Fruit fly (Drosophila melanogaster): ENCODE results near the gene Pkc98E.

Gene Pkc98E

DNA sequence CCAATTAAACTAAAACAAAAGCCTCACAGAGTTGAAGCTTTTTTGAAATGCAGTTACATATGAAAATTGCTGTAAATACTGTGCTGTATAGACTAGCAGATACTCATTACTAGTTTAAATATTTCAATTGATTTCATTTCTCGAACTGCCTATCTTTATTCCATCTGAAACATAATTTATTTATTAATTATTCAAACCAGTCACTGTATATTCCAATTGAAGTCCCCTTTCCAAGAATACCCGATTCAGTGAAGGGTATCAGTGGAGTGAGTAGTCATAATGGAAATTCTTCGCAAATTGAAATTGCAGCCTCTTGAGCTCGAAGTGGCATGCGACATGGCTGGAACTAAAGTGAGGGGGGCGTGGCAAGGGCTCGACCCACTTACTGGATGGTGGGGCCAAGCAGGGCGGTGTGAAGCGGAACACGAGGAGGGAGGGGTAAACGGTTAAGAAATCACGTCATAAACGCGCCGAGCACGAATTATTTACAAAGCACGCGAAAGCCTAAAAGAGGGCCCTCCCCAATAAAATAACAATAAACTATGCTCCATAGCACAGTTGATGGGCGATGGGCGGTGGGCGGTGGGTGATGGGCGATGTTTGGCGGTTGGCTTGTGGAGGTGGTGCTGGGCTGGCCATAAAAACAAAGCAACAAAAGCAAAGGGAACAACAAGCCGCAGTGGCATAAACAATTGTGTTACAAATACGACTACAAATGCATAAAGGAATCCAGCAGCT is 33.9 kb upstream of the Pkc98E start (continued):
- peak in 1 of 2 experiments; percentile 31 for TF ChIP-seq ss (GFP tag; optimal IDR thresholded peaks at IDR 0.05)
- TF ChIP-seq Met (GFP tag; optimal IDR thresholded peaks at IDR 0.05): peak; percentile 27
- TF ChIP-seq CG6854 (GFP tag; optimal IDR thresholded peaks at IDR 0.05): no peak
- TF ChIP-seq acj6 (GFP tag; optimal IDR thresholded peaks at IDR 0.05): peak; percentile 48
- TF ChIP-seq CG6792 (GFP tag; optimal IDR thresholded peaks at IDR 0.05): peak; percentile 36
- peak; percentile 10 for TF ChIP-seq CG8632 (GFP tag; optimal IDR thresholded peaks at IDR 0.05)
- peak; percentile 31 for TF ChIP-seq Ets96B (tag; optimal IDR thresholded peaks at IDR 0.05)
- TF ChIP-seq CG1621 (tag; optimal IDR thresholded peaks at IDR 0.05): peak; percentile 16
- peak; percentile 20; the same call in 1 of the 2 replicates for TF ChIP-seq CG11294 (GFP tag; IDR thresholded peaks at IDR 0.05)
- peak; percentile 6 for TF ChIP-seq CG6808 (GFP tag; optimal IDR thresholded peaks at IDR 0.05)
- peak; percentile 66 for TF ChIP-seq pdm3 (GFP tag; optimal IDR thresholded peaks at IDR 0.05)
- peak; percentile 52 for TF ChIP-seq CG3919 (GFP tag; optimal IDR thresholded peaks at IDR 0.05)
- peak; percentile 6 for TF ChIP-seq Sox15 (GFP tag; optimal IDR thresholded peaks at IDR 0.05)
- TF ChIP-seq vri (GFP tag; optimal IDR thresholded peaks at IDR 0.05): no peak
- peak; percentile 16 for TF ChIP-seq CG7368 (GFP tag; optimal IDR thresholded peaks at IDR 0.05)
- peak; percentile 58 for TF ChIP-seq CG8119 (GFP tag; IDR thresholded peaks at IDR 0.05)
- TF ChIP-seq eg (GFP tag; IDR thresholded peaks at IDR 0.05): peak; percentile 77
- TF ChIP-seq cyc (GFP tag; optimal IDR thresholded peaks at IDR 0.05): peak; percentile 34
- peak; percentile 39 for TF ChIP-seq achi (GFP tag; optimal IDR thresholded peaks at IDR 0.05)
- TF ChIP-seq CG31627 (GFP tag; optimal IDR thresholded peaks at IDR 0.05): peak; percentile 52
- no peak for TF ChIP-seq CG11762 (GFP tag; optimal IDR thresholded peaks at IDR 0.05; ENCODE audit: insufficient read depth)
- TF ChIP-seq Eip75B (GFP tag; optimal IDR thresholded peaks at IDR 0.05): peak; percentile 44
- TF ChIP-seq CG11902 (GFP tag; optimal IDR thresholded peaks at IDR 0.05): peak; percentile 33
- TF ChIP-seq svp (GFP tag): peak; percentile 61
- TF ChIP-seq fkh (GFP tag; optimal IDR thresholded peaks at IDR 0.05): no peak
- TF ChIP-seq dsx (GFP tag; optimal IDR thresholded peaks at IDR 0.05; ENCODE audit: poor library complexity, severe bottlenecking): peak; percentile 22
- no peak for TF ChIP-seq Ets21C (GFP tag; optimal IDR thresholded peaks at IDR 0.05)
- peak; percentile 53 for TF ChIP-seq CG10669 (GFP tag; optimal IDR thresholded peaks at IDR 0.05)
- TF ChIP-seq Smox (GFP tag; optimal IDR thresholded peaks at IDR 0.05): peak; percentile 46
- peak; percentile 9 for TF ChIP-seq CG8319 (GFP tag; optimal IDR thresholded peaks at IDR 0.05)
- peak; percentile 53 for TF ChIP-seq Hr39 (GFP tag; optimal IDR thresholded peaks at IDR 0.05)

DNA sequence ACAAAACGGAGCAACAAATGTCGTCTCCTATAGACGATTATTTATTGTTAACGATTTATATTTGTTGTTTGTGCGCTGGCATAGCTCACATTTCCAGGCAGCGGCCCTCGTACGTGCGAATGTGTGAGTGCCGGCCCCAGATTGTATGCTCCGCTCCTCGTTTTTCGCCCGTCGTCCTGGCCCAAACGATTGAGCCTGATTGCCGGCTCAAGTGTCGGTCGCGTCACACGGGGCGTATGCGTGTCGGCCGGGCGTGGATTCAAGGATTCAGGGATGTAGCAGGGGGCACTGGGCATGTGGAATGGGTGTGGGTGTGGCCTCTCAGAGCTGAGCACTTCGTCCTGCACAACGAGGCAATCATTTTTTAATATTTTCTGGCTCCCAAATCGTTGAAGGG is 33.3 kb upstream of the Pkc98E start:
- TF ChIP-seq fd85E (GFP tag; optimal IDR thresholded peaks at IDR 0.05) (no peak), topi (GFP tag; optimal IDR thresholded peaks at IDR 0.05) (no peak), Sox102F (GFP tag; optimal IDR thresholded peaks at IDR 0.05) (no peak), Gug (GFP tag; IDR thresholded peaks at IDR 0.05) (no peak), Ets96B (tag; optimal IDR thresholded peaks at IDR 0.05) (no peak), OdsH (GFP tag; optimal IDR thresholded peaks at IDR 0.05) (no peak), Sox15 (GFP tag; optimal IDR thresholded peaks at IDR 0.05) (no peak), esn (GFP tag; optimal IDR thresholded peaks at IDR 0.05) (no peak), dsx (GFP tag; optimal IDR thresholded peaks at IDR 0.05; ENCODE audit: poor library complexity, severe bottlenecking) (no peak), vri (GFP tag; optimal IDR thresholded peaks at IDR 0.05) (no peak), cyc (GFP tag; optimal IDR thresholded peaks at IDR 0.05) (no peak), CG32006 (GFP tag; optimal IDR thresholded peaks at IDR 0.05) (no peak), CG8119 (GFP tag; IDR thresholded peaks at IDR 0.05) (no peak), CG6792 (GFP tag; optimal IDR thresholded peaks at IDR 0.05) (no peak)

DNA sequence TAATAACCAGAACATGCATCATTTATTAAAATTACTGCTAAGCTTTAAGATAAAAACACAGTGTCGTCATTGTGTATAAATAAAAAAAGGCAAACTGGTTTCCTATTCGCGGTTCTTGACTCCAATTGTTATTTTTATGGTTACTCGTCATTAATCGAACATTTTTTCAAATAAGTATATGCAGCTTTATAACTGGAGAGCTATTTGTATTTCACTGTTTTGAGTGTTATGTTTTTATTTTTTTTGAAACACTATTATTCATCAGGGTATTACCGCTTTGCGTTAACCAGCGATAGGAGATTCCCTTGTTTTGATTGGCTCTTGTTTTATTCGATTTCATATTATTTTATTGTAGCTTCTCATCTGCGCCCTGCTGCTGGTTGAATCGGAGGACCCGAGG is 27.8 kb upstream of the Pkc98E start:
- peak; percentile 32 for TF ChIP-seq spab (GFP tag; optimal IDR thresholded peaks at IDR 0.05)
- TF ChIP-seq CG4318 (GFP tag; optimal IDR thresholded peaks at IDR 0.05): no peak
- peak; percentile 23 for TF ChIP-seq CG32006 (GFP tag; optimal IDR thresholded peaks at IDR 0.05)
- TF ChIP-seq CG6808 (GFP tag; optimal IDR thresholded peaks at IDR 0.05): peak; percentile 47
- TF ChIP-seq salr (GFP tag; optimal IDR thresholded peaks at IDR 0.05): peak in 1 of 2 experiments; percentile 5
- TF ChIP-seq CG3032 (tag; optimal IDR thresholded peaks at IDR 0.05): peak; percentile 51
- TF ChIP-seq Hr39 (GFP tag; optimal IDR thresholded peaks at IDR 0.05): no peak
- peak; percentile 1 for TF ChIP-seq achi (GFP tag; optimal IDR thresholded peaks at IDR 0.05)
- no peak for TF ChIP-seq esn (GFP tag; optimal IDR thresholded peaks at IDR 0.05)
- TF ChIP-seq CG10631 (GFP tag; optimal IDR thresholded peaks at IDR 0.05): peak; percentile 24
- peak; percentile 46 for TF ChIP-seq dsx (GFP tag; optimal IDR thresholded peaks at IDR 0.05; ENCODE audit: poor library complexity, severe bottlenecking)
- no peak for TF ChIP-seq Blimp-1 (GFP tag; optimal IDR thresholded peaks at IDR 0.05)
- no peak for TF ChIP-seq topi (GFP tag; optimal IDR thresholded peaks at IDR 0.05)
- peak; percentile 47 for TF ChIP-seq CG10669 (GFP tag; optimal IDR thresholded peaks at IDR 0.05)
- no peak for TF ChIP-seq CG34406 (GFP tag; optimal IDR thresholded peaks at IDR 0.05)
- no peak for TF ChIP-seq eg (GFP tag; IDR thresholded peaks at IDR 0.05)
- no peak for TF ChIP-seq Gug (GFP tag; IDR thresholded peaks at IDR 0.05)
- no peak for TF ChIP-seq CG6163 (GFP tag; IDR thresholded peaks at IDR 0.05)
- TF ChIP-seq ss (GFP tag; optimal IDR thresholded peaks at IDR 0.05): peak; percentile 10 to 63
- no peak for TF ChIP-seq svp (GFP tag)
